Worm (Caenorhabditis elegans) whole organism, mixed stage, embryonic: ENCODE data around the gene srh-257.

ENCODE experiments used
- ceh-39 ChIP-seq: fragments of 150-350 bp; optimal IDR thresholded peaks from 2 replicates; lab custom pipeline; 2014; ENCODE audit warnings: missing biosample characterization, missing genetic modification characterization
- ceh-83 ChIP-seq: fragments of 200-800 bp; sonication (Bioruptor generic); optimal IDR thresholded peaks from 2 replicates; lab custom pipeline; 2018; ENCODE audit warnings: mild to moderate bottlenecking, missing genetic modification characterization, missing compliant biosample characterization
- elt-1 ChIP-seq: sonication (generic microtip); optimal IDR thresholded peaks from 2 replicates; lab custom pipeline; 2017; ENCODE audit warnings: missing genetic modification characterization, mild to moderate bottlenecking, missing compliant biosample characterization, antibody characterized with exemption, moderate library complexity, borderline replicate concordance; ENCODE audit not compliant: insufficient read depth
- elt-3 ChIP-seq: fragments of 150-350 bp; optimal IDR thresholded peaks from 2 replicates; lab custom pipeline; 2014; ENCODE audit warnings: missing biosample characterization, missing genetic modification characterization
- nhr-76 ChIP-seq: sonication (generic microtip); optimal IDR thresholded peaks from 2 replicates; lab custom pipeline; 2017; ENCODE audit warnings: missing biosample characterization, missing genetic modification characterization
- unc-39 ChIP-seq: fragments of 150-350 bp; optimal IDR thresholded peaks from 2 replicates; lab custom pipeline; 2014; ENCODE audit warnings: missing biosample characterization, missing genetic modification characterization

DNA sequence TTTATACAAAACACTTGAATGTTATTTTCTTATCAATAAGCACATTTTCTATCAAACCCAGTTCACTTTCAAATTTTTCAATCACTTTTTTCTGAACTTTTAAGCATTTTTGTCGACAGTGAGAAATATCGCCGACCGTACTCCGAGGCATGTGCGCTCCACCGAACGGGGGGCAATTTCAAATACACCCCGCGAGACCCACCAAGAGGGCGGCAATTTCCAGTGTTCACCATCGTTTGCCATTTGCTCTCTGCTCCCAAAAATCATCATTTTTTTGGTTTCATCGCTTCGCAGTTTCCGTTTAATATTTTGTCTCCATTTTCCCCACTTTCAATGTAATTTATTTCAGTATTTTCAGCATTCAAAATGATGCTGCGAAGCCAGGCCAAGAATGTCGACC lies 11.7 kb upstream of the srh-257 start, which contains the start of gene cyb-3:
- TF ChIP-seq elt-3 (tag; lab: Kevin White, UChicago), result no peak
- no peak for TF ChIP-seq ceh-39 (tag; lab: Kevin White, UChicago)
- TF ChIP-seq ceh-83 (GFP tag; lab: Kevin White, UChicago), result no peak
- TF ChIP-seq elt-1, result no peak
- no peak for TF ChIP-seq unc-39 (tag; lab: Kevin White, UChicago)
- no peak for TF ChIP-seq nhr-76
